Worm (Caenorhabditis elegans): ENCODE measurements around the gene acs-1.

- no peak for TF ChIP-seq flt-1 (GFP tag; IDR thresholded peaks at IDR 0.05)
- no peak for TF ChIP-seq cog-1 (tag; optimal IDR thresholded peaks at IDR 0.05)
- no peak for TF ChIP-seq klf-2 (GFP tag; conservative IDR thresholded peaks at IDR 0.05)
- TF ChIP-seq ref-1 (GFP tag; conservative IDR thresholded peaks at IDR 0.05), result no peak
- TF ChIP-seq ztf-29 (GFP tag; IDR thresholded peaks at IDR 0.05), result no peak
Measured at ce11 chrV:6505339-6505811, 19.4 kb upstream of the acs-1 start, which contains the start of gene W01A11.7.
